Worm (Caenorhabditis elegans): ENCODE measurements around the gene B0547.2.

B0547.2 gene

DNA sequence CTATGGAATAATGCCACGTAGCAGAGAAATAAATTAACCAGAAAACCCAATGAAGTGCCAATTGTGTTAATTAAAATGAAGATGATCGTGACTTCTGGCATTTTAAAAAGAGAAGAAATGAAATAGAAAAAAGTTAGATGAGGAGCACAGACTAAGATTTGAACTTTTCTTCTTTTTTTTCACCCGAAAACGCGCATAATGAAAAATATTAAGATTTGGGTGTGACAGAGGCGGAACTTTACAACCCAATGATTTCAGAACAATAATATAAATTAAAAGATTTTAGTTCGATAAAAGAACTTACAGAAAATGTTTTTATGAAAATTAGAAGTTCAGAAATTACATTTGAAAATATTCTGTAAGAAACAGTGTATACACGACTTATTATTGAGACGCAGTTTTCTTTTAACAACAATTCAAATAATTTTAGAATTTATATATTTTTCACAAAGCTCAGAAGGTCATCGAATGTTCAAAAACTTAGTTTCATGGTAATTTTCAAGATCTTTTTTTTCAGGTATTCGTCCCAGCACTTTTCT, at the start of gene B0547.2, which contains the start of gene srd-8:
TSS of gene B0547.2 (plus strand) at position 489 of the 539 bp plus-strand sequence.
TSS of gene srd-8 (minus strand) at position 101 of the 539 bp plus-strand sequence.
- TF ChIP-seq nhr-23 (tag; optimal IDR thresholded peaks at IDR 0.05), result no peak
- no peak for TF ChIP-seq egl-27 (tag; optimal IDR thresholded peaks at IDR 0.05)
- no peak for TF ChIP-seq unc-39 (tag; optimal IDR thresholded peaks at IDR 0.05)
- TF ChIP-seq elt-3 (tag; optimal IDR thresholded peaks at IDR 0.05), result no peak
- TF ChIP-seq unc-62 (GFP tag; optimal IDR thresholded peaks at IDR 0.05), result no peak
- no peak for TF ChIP-seq aly-2 (tag; optimal IDR thresholded peaks at IDR 0.05)
- no peak for TF ChIP-seq mab-5 (tag; optimal IDR thresholded peaks at IDR 0.05)
- TF ChIP-seq lin-11 (tag; optimal IDR thresholded peaks at IDR 0.05), result no peak
- no peak for TF ChIP-seq nhr-129 (tag; optimal IDR thresholded peaks at IDR 0.05)
- TF ChIP-seq nhr-10 (tag; optimal IDR thresholded peaks at IDR 0.05), result no peak

DNA sequence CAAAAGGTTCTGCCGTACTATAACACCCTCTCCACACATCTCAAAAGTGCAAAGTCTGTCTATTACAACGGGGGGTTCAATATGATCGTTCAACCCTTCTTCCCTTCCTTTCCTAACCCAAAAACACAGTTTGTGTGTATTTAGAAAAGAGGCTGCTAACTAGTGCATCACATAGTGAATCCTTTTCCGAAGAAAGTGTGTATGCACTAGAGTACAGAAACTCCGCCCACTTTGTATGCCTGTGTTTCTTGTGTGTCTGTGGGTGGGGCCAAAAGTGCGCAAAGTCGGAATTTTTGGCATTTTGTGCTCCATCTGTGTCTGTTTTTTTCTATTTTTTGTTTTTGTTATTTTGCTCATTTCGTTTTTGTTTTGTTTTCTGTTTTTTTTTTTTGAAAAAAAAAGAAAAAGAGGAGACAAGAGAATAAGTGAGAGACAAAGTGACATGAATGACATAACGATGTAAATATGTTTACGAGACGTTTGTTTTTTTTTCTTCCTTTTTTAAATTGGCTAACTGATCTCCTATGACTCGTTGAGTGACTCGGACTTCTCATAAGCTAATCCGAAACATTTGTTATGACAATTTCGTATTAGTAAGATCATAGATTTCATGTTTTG, 47.2 kb upstream of the B0547.2 start:
- TF ChIP-seq ztf-1 (GFP tag; conservative IDR thresholded peaks at IDR 0.05), result no peak
- TF ChIP-seq Y55F3AM.14 (GFP tag; optimal IDR thresholded peaks at IDR 0.05), result no peak
- TF ChIP-seq F13H6.1 (tag; optimal IDR thresholded peaks at IDR 0.05), result peak; percentile 9
- TF ChIP-seq elt-1 (tag; optimal IDR thresholded peaks at IDR 0.05), result no peak
- peak; percentile 14 for TF ChIP-seq egl-27 (tag; optimal IDR thresholded peaks at IDR 0.05)
- TF ChIP-seq unc-39 (tag; optimal IDR thresholded peaks at IDR 0.05), result no peak
- no peak for TF ChIP-seq nhr-23 (tag; optimal IDR thresholded peaks at IDR 0.05)
- no peak for TF ChIP-seq lin-13 (GFP tag; optimal IDR thresholded peaks at IDR 0.05)
- TF ChIP-seq ztf-11 (tag; optimal IDR thresholded peaks at IDR 0.05), result no peak
- peak; percentile 70 for TF ChIP-seq nhr-129 (tag; optimal IDR thresholded peaks at IDR 0.05)
- TF ChIP-seq ceh-82 (tag; optimal IDR thresholded peaks at IDR 0.05), result no peak
- no peak for TF ChIP-seq peb-1 (tag; optimal IDR thresholded peaks at IDR 0.05)
- TF ChIP-seq zag-1 (tag; optimal IDR thresholded peaks at IDR 0.05), result no peak
- TF ChIP-seq mdl-1 (tag; optimal IDR thresholded peaks at IDR 0.05), result no peak
- no peak for TF ChIP-seq mab-5 (tag; optimal IDR thresholded peaks at IDR 0.05)
- TF ChIP-seq C34F6.9 (tag; optimal IDR thresholded peaks at IDR 0.05), result peak; percentile 41

- peak; percentile 54 for TF ChIP-seq egl-27 (tag; optimal IDR thresholded peaks at IDR 0.05)
- peak; percentile 65 for TF ChIP-seq sma-9 (GFP tag; optimal IDR thresholded peaks at IDR 0.05)
- no peak for TF ChIP-seq sma-9 (tag; optimal IDR thresholded peaks at IDR 0.05)
- TF ChIP-seq skn-1 (tag; optimal IDR thresholded peaks at IDR 0.05), result no peak
- TF ChIP-seq lin-11 (tag; optimal IDR thresholded peaks at IDR 0.05), result no peak
- TF ChIP-seq unc-62 (GFP tag; optimal IDR thresholded peaks at IDR 0.05), result no peak
- TF ChIP-seq nhr-237 (tag; optimal IDR thresholded peaks at IDR 0.05), result no peak
- no peak for TF ChIP-seq elt-3 (tag; optimal IDR thresholded peaks at IDR 0.05)
- TF ChIP-seq ztf-1 (GFP tag; conservative IDR thresholded peaks at IDR 0.05), result no peak
- TF ChIP-seq Y55F3AM.14 (GFP tag; optimal IDR thresholded peaks at IDR 0.05), result no peak
- TF ChIP-seq blmp-1 (tag; optimal IDR thresholded peaks at IDR 0.05; ENCODE audit: insufficient read depth), result no peak
- TF ChIP-seq nhr-25 (tag; optimal IDR thresholded peaks at IDR 0.05), result no peak
- no peak for TF ChIP-seq fos-1 (tag; optimal IDR thresholded peaks at IDR 0.05)
- TF ChIP-seq aly-2 (tag; optimal IDR thresholded peaks at IDR 0.05), result no peak
- TF ChIP-seq ceh-16 (tag; optimal IDR thresholded peaks at IDR 0.05), result no peak
- TF ChIP-seq mbf-1 (tag; optimal IDR thresholded peaks at IDR 0.05), result no peak
- no peak for TF ChIP-seq gmeb-1 (tag; optimal IDR thresholded peaks at IDR 0.05)
- TF ChIP-seq nhr-129 (tag; optimal IDR thresholded peaks at IDR 0.05), result peak; percentile 77
- peak; percentile 43 for TF ChIP-seq crh-2 (tag; optimal IDR thresholded peaks at IDR 0.05)
- peak in 1 of 2 experiments; percentile 62 for TF ChIP-seq lsy-2 (tag; optimal IDR thresholded peaks at IDR 0.05)
- TF ChIP-seq nhr-23 (tag; optimal IDR thresholded peaks at IDR 0.05), result no peak
- TF ChIP-seq C34F6.9 (tag; optimal IDR thresholded peaks at IDR 0.05), result peak; percentile 64
- TF ChIP-seq mab-5 (tag; optimal IDR thresholded peaks at IDR 0.05), result no peak
- TF ChIP-seq alr-1 (tag; optimal IDR thresholded peaks at IDR 0.05), result no peak
- no peak for TF ChIP-seq dmd-4 (tag; optimal IDR thresholded peaks at IDR 0.05)
- TF ChIP-seq unc-39 (tag; optimal IDR thresholded peaks at IDR 0.05), result no peak
- no peak for TF ChIP-seq nhr-77 (tag; optimal IDR thresholded peaks at IDR 0.05)
- no peak for TF ChIP-seq sem-4 (tag; optimal IDR thresholded peaks at IDR 0.05)
- no peak for TF ChIP-seq ama-1 (optimal IDR thresholded peaks at IDR 0.05)
- no peak for TF ChIP-seq ZK546.5 (tag; optimal IDR thresholded peaks at IDR 0.05)
- no peak for TF ChIP-seq unc-55 (GFP tag; optimal IDR thresholded peaks at IDR 0.05)
- TF ChIP-seq mdl-1 (tag; optimal IDR thresholded peaks at IDR 0.05), result no peak
- no peak for TF ChIP-seq zag-1 (tag; optimal IDR thresholded peaks at IDR 0.05)
- no peak for TF ChIP-seq lin-13 (GFP tag; optimal IDR thresholded peaks at IDR 0.05)
- TF ChIP-seq nhr-10 (tag; optimal IDR thresholded peaks at IDR 0.05), result no peak
- no peak for TF ChIP-seq ztf-4 (tag; optimal IDR thresholded peaks at IDR 0.05)
- TF ChIP-seq lin-39 (tag; optimal IDR thresholded peaks at IDR 0.05), result no peak
- no peak for TF ChIP-seq nhr-6 (tag; optimal IDR thresholded peaks at IDR 0.05)
- no peak for TF ChIP-seq ztf-11 (tag; optimal IDR thresholded peaks at IDR 0.05)
- TF ChIP-seq snpc-4 (tag; optimal IDR thresholded peaks at IDR 0.05), result no peak
- peak; percentile 75 for TF ChIP-seq F13H6.1 (tag; optimal IDR thresholded peaks at IDR 0.05)
- TF ChIP-seq elt-1 (tag; optimal IDR thresholded peaks at IDR 0.05), result no peak
- no peak for TF ChIP-seq ceh-82 (tag; optimal IDR thresholded peaks at IDR 0.05)
- no peak for TF ChIP-seq nhr-11 (tag; optimal IDR thresholded peaks at IDR 0.05)
- no peak for TF ChIP-seq nhr-12 (tag; optimal IDR thresholded peaks at IDR 0.05)
These were observed 45.5 kb upstream of the B0547.2 start for ce11 chrIV:5600316-5600715.
